Fruit fly (Drosophila melanogaster) whole organism, embryonic: Measurements from ENCODE around the gene CycC.

Experiments
- Atf3 ChIP-seq: fragments of 200-800 bp; sonication (Bioruptor generic); optimal IDR thresholded peaks from 3 replicates; lab custom pipeline; 2016; ENCODE audit warnings: missing biosample characterization, missing genetic modification characterization
- Awh ChIP-seq: fragments of 200-800 bp; sonication (Bioruptor generic); IDR thresholded peaks from 2 replicates; pipeline ENCODE4, ENCODE4 v1.3.6; 2022; ENCODE audit warnings: missing biosample characterization, missing genetic modification characterization
- C15 ChIP-seq: fragments of 200-800 bp; sonication (Bioruptor generic); IDR thresholded peaks from 3 replicates; pipeline ENCODE4 v1.3.6; 2022; ENCODE audit warnings: missing biosample characterization, missing genetic modification characterization
- CG11398 ChIP-seq: fragments of 200-800 bp; sonication (Bioruptor generic); optimal IDR thresholded peaks from 2 replicates; lab custom pipeline; 2016; ENCODE audit warnings: missing biosample characterization, missing genetic modification characterization
- CG11504 ChIP-seq: fragments of 200-800 bp; sonication (Bioruptor generic); optimal IDR thresholded peaks from 3 replicates; lab custom pipeline; 2019; ENCODE audit warnings: missing biosample characterization, mild to moderate bottlenecking, missing genetic modification characterization, moderate library complexity
- CG14965 ChIP-seq: fragments of 200-800 bp; sonication (Bioruptor generic); optimal IDR thresholded peaks from 2 replicates; lab custom pipeline; 2016; ENCODE audit warnings: missing biosample characterization, missing genetic modification characterization, borderline replicate concordance
- CG15696 ChIP-seq: fragments of 200-800 bp; sonication (Bioruptor generic); optimal IDR thresholded peaks from 2 replicates; lab custom pipeline; 2019; ENCODE audit warnings: missing biosample characterization, mild to moderate bottlenecking, missing genetic modification characterization, moderate library complexity
- CG1602 ChIP-seq: fragments of 200-800 bp; sonication (Bioruptor generic); optimal IDR thresholded peaks from 3 replicates; lab custom pipeline; 2016; ENCODE audit warnings: missing biosample characterization, missing genetic modification characterization
- CG16779 ChIP-seq: fragments of 200-800 bp; sonication (Bioruptor generic); IDR thresholded peaks from 2 replicates; pipeline ENCODE4 v1.3.6; 2022; ENCODE audit warnings: missing biosample characterization, missing genetic modification characterization
- CG17361 ChIP-seq: fragments of 200-800 bp; sonication (Bioruptor generic); IDR thresholded peaks from 3 replicates; pipeline ENCODE4 v1.3.6; 2022; ENCODE audit warnings: missing biosample characterization, missing genetic modification characterization
- CG17612 ChIP-seq: fragments of 200-800 bp; sonication (Bioruptor generic); IDR thresholded peaks from 2 replicates; pipeline ENCODE4 v1.3.6; 2022; ENCODE audit warnings: missing biosample characterization, missing genetic modification characterization
- CG18619 ChIP-seq: fragments of 200-800 bp; sonication (Bioruptor generic); optimal IDR thresholded peaks from 3 replicates; lab custom pipeline; 2017; ENCODE audit warnings: missing biosample characterization, mild to moderate bottlenecking, missing genetic modification characterization
- CG2678 ChIP-seq: fragments of 200-800 bp; sonication (Bioruptor generic); optimal IDR thresholded peaks from 3 replicates; lab custom pipeline; 2019; ENCODE audit warnings: missing biosample characterization, mild to moderate bottlenecking, missing genetic modification characterization, moderate library complexity
- CG2889 ChIP-seq: fragments of 200-800 bp; sonication (Bioruptor generic); IDR thresholded peaks from 3 replicates; pipeline ENCODE4 v1.3.6; 2022; ENCODE audit warnings: missing biosample characterization, missing genetic modification characterization
- CG30020 ChIP-seq: fragments of 200-800 bp; optimal IDR thresholded peaks from 2 replicates; lab custom pipeline; 2019; ENCODE audit warnings: missing biosample characterization, mild to moderate bottlenecking, missing genetic modification characterization, moderate library complexity
- CG30403 ChIP-seq: fragments of 200-800 bp; sonication (Bioruptor generic); optimal IDR thresholded peaks from 3 replicates; lab custom pipeline; 2016; ENCODE audit warnings: missing biosample characterization, missing genetic modification characterization
- CG4730 ChIP-seq: fragments of 200-800 bp; sonication (Bioruptor generic); IDR thresholded peaks from 2 replicates; pipeline ENCODE4 v1.3.6; 2022; ENCODE audit warnings: missing biosample characterization, missing genetic modification characterization
- CG4854 ChIP-seq: fragments of 200-800 bp; sonication (Bioruptor generic); optimal IDR thresholded peaks from 2 replicates; lab custom pipeline; 2016; ENCODE audit warnings: missing biosample characterization, missing genetic modification characterization, inconsistent platforms
- CG5245 ChIP-seq: fragments of 200-800 bp; sonication (Bioruptor generic); optimal IDR thresholded peaks from 3 replicates; lab custom pipeline; 2016; ENCODE audit warnings: missing biosample characterization, missing genetic modification characterization
- CG9797 ChIP-seq: fragments of 200-800 bp; sonication (Bioruptor generic); optimal IDR thresholded peaks from 3 replicates; lab custom pipeline; 2018; ENCODE audit warnings: missing biosample characterization, mild to moderate bottlenecking, missing genetic modification characterization
- CG9876 ChIP-seq: fragments of 200-800 bp; sonication (Bioruptor generic); optimal IDR thresholded peaks from 2 replicates; lab custom pipeline; 2016; ENCODE audit warnings: missing biosample characterization, missing genetic modification characterization
- CoRest ChIP-seq: fragments of 200-800 bp; sonication (Bioruptor generic); optimal IDR thresholded peaks from 3 replicates; lab custom pipeline; 2018; ENCODE audit warnings: missing biosample characterization, mild to moderate bottlenecking, missing genetic modification characterization, moderate library complexity
- D19B ChIP-seq: fragments of 200-800 bp; sonication (Bioruptor generic); optimal IDR thresholded peaks from 2 replicates; lab custom pipeline; 2017; ENCODE audit warnings: missing biosample characterization, mild to moderate bottlenecking, missing genetic modification characterization
- Dek ChIP-seq: fragments of 200-800 bp; sonication (Bioruptor generic); optimal IDR thresholded peaks from 3 replicates; lab custom pipeline; 2019; ENCODE audit warnings: missing biosample characterization, mild to moderate bottlenecking, missing genetic modification characterization, moderate library complexity
- E2f2 ChIP-seq: fragments of 200-800 bp; sonication (Bioruptor generic); IDR thresholded peaks from 2 replicates; pipeline ENCODE4 v1.3.6; 2022; ENCODE audit warnings: missing biosample characterization, missing genetic modification characterization
- GATAe ChIP-seq: fragments of 200-800 bp; sonication (Bioruptor generic); conservative IDR thresholded peaks from 2 replicates; pipeline ENCODE4 v1.3.6; 2022; ENCODE audit warnings: missing biosample characterization, missing genetic modification characterization
- HLHmδ ChIP-seq: fragments of 200-800 bp; sonication (Bioruptor generic); optimal IDR thresholded peaks from 2 replicates; lab custom pipeline; 2018; ENCODE audit warnings: missing biosample characterization, mild to moderate bottlenecking, missing genetic modification characterization, moderate library complexity
- Kr ChIP-seq: fragments of 200-800 bp; sonication (Bioruptor generic); optimal IDR thresholded peaks from 2 replicates; lab custom pipeline; 2017; ENCODE audit warnings: missing biosample characterization, mild to moderate bottlenecking, missing genetic modification characterization
- NC2α ChIP-seq: fragments of 200-800 bp; sonication (Bioruptor generic); optimal IDR thresholded peaks from 2 replicates; lab custom pipeline; 2016; ENCODE audit warnings: missing biosample characterization, missing genetic modification characterization
- Nf-YB ChIP-seq: fragments of 200-800 bp; sonication (Bioruptor generic); optimal IDR thresholded peaks from 3 replicates; lab custom pipeline; 2019; ENCODE audit warnings: missing biosample characterization, mild to moderate bottlenecking, missing genetic modification characterization, moderate library complexity
- NfI ChIP-seq: fragments of 200-800 bp; sonication (Bioruptor generic); optimal IDR thresholded peaks from 3 replicates; lab custom pipeline; 2018; ENCODE audit warnings: missing biosample characterization, mild to moderate bottlenecking, missing genetic modification characterization, moderate library complexity
- bbx ChIP-seq: fragments of 200-800 bp; sonication (Bioruptor generic); IDR thresholded peaks from 2 replicates; pipeline ENCODE4 v1.3.6; 2022; ENCODE audit warnings: missing biosample characterization, missing genetic modification characterization; ENCODE audit not compliant: partially characterized antibody
- btn ChIP-seq: fragments of 200-800 bp; sonication (Bioruptor generic); optimal IDR thresholded peaks from 2 replicates; lab custom pipeline; 2016; ENCODE audit warnings: missing biosample characterization, missing genetic modification characterization
- cas ChIP-seq: fragments of 200-800 bp; sonication (Bioruptor generic); IDR thresholded peaks from 2 replicates; pipeline ENCODE4 v1.3.6; 2022; ENCODE audit warnings: missing biosample characterization, missing genetic modification characterization
- chif ChIP-seq, 2 experiments: fragments of 200-800 bp; sonication (Bioruptor generic); optimal IDR thresholded peaks; 3 replicates each; lab custom pipeline; 2016; ENCODE audit warnings: missing biosample characterization in 2 of 2, missing genetic modification characterization in 2 of 2
- dati ChIP-seq: fragments of 200-800 bp; sonication (Bioruptor generic); IDR thresholded peaks from 2 replicates; pipeline ENCODE4 v1.3.6; 2022; ENCODE audit warnings: missing biosample characterization, missing genetic modification characterization
- dm ChIP-seq: fragments of 200-800 bp; sonication (Bioruptor generic); optimal IDR thresholded peaks from 3 replicates; lab custom pipeline; 2016; ENCODE audit warnings: missing biosample characterization, missing genetic modification characterization
- fd3F ChIP-seq: fragments of 200-800 bp; sonication (Bioruptor generic); optimal IDR thresholded peaks from 2 replicates; lab custom pipeline; 2018; ENCODE audit warnings: missing biosample characterization, mild to moderate bottlenecking, missing genetic modification characterization, moderate library complexity
- ftz-f1 ChIP-seq: fragments of 200-800 bp; sonication (Bioruptor generic); optimal IDR thresholded peaks from 2 replicates; lab custom pipeline; 2016; ENCODE audit warnings: missing biosample characterization, missing genetic modification characterization
- hbn ChIP-seq: fragments of 200-800 bp; sonication (Bioruptor generic); IDR thresholded peaks from 2 replicates; pipeline ENCODE4 v1.3.6; 2022; ENCODE audit warnings: missing biosample characterization, missing genetic modification characterization; ENCODE audit not compliant: partially characterized antibody
- jigr1 ChIP-seq: fragments of 200-800 bp; sonication (Bioruptor generic); IDR thresholded peaks from 3 replicates; pipeline ENCODE4 v1.3.6; 2022; ENCODE audit warnings: missing biosample characterization, missing genetic modification characterization
- kah ChIP-seq: fragments of 200-800 bp; sonication (Bioruptor generic); optimal IDR thresholded peaks from 2 replicates; lab custom pipeline; 2018; ENCODE audit warnings: missing biosample characterization, mild to moderate bottlenecking, missing genetic modification characterization
- ken ChIP-seq: fragments of 200-800 bp; sonication (Bioruptor generic); IDR thresholded peaks from 3 replicates; pipeline ENCODE4 v1.3.6; 2022; ENCODE audit warnings: missing biosample characterization, missing genetic modification characterization
- nau ChIP-seq: fragments of 200-800 bp; sonication (Bioruptor generic); optimal IDR thresholded peaks from 3 replicates; lab custom pipeline; 2017; ENCODE audit warnings: missing biosample characterization, mild to moderate bottlenecking, missing genetic modification characterization, missing genetic modification reagents
- nmo ChIP-seq: fragments of 200-800 bp; sonication (Bioruptor generic); optimal IDR thresholded peaks from 2 replicates; lab custom pipeline; 2018; ENCODE audit warnings: missing biosample characterization, mild to moderate bottlenecking, missing genetic modification characterization, moderate library complexity
- onecut ChIP-seq: fragments of 200-800 bp; sonication (Bioruptor generic); IDR thresholded peaks from 2 replicates; pipeline ENCODE4 v1.3.6; 2022; ENCODE audit warnings: missing biosample characterization, missing genetic modification characterization
- pho ChIP-seq: fragments of 200-800 bp; sonication (Bioruptor generic); optimal IDR thresholded peaks from 2 replicates; lab custom pipeline; 2016; ENCODE audit warnings: missing biosample characterization, missing genetic modification characterization
- pum ChIP-seq: fragments of 200-800 bp; sonication (Bioruptor generic); optimal IDR thresholded peaks from 2 replicates; lab custom pipeline; 2016; ENCODE audit warnings: missing biosample characterization, missing genetic modification characterization
- sc ChIP-seq, 3 experiments: fragments of >200 bp in 2 of 3; fragments of 200-800 bp in 1 of 3; sonication (Bioruptor generic) in 1 of 3; optimal IDR thresholded peaks; 2 replicates in 2 of 3; 3 replicates in 1 of 3; lab custom pipeline; 2017; ENCODE audit warnings: mild to moderate bottlenecking in 1 of 3, missing biosample characterization in 1 of 3, missing genetic modification characterization in 1 of 3, missing genetic modification reagents in 1 of 3
- sens ChIP-seq: fragments of 200-800 bp; sonication (Bioruptor generic); peaks from one replicate; lab custom pipeline; 2016; ENCODE audit warnings: missing biosample characterization, missing genetic modification characterization
- sr ChIP-seq: fragments of 200-800 bp; sonication (Bioruptor generic); IDR thresholded peaks from 3 replicates; pipeline ENCODE4 v1.3.6; 2022; ENCODE audit warnings: missing biosample characterization, missing genetic modification characterization

Gene CycC

DNA sequence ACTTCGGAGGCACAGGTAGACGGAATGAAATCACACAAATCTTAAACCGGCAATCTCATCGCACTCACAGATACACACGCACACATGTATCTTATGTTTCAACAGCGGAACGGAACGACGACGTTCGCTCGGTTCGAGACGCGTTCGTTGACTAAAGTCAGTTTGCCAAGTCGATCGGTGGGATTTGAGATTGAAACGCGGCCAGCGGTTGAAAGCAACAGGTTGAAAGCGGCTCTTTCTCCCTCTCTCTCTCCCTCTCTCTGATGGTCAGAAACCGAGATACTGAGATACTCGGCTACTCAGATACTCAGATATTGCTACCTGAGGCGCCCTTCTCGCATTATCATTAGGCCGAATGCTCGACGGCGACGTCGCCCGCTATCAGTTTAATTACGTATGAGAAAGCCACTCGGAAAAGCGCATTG, 36.2 kb downstream of the CycC start (continued):
- TF ChIP-seq Awh (GFP tag; lab: Robert Waterston, UW) = peak; percentile 47; the same call in 1 of the 2 replicates
- no peak for TF ChIP-seq CG5245 (GFP tag; lab: Kevin White, UChicago)
- TF ChIP-seq CG16779 (GFP tag; lab: Robert Waterston, UW) = no peak
- TF ChIP-seq CG2678 (tag; lab: Kevin White, UChicago) = peak; percentile 41
- no peak for TF ChIP-seq CG4854
- TF ChIP-seq ftz-f1 (GFP tag; lab: Kevin White, UChicago) = no peak
- TF ChIP-seq CG15696 (tag; lab: Kevin White, UChicago) = no peak
- TF ChIP-seq Kr (GFP tag; lab: Kevin White, UChicago) = no peak
- TF ChIP-seq sc (optimal IDR thresholded peaks at IDR 0.05; lab: Kevin White, UChicago) = no peak
- TF ChIP-seq sc (GFP tag; optimal IDR thresholded peaks at IDR 0.05; lab: Kevin White, UChicago) = no peak
- TF ChIP-seq pho (GFP tag; lab: Kevin White, UChicago) = peak; percentile 24
- TF ChIP-seq CoRest (tag; lab: Kevin White, UChicago) = no peak
- TF ChIP-seq Nf-YB (GFP tag; lab: Kevin White, UChicago) = peak; percentile 34
- TF ChIP-seq cas = peak; percentile 71; the same call in 1 of the 2 replicates
- no peak for TF ChIP-seq nmo
- peak; percentile 31; the same call in 1 of the 2 replicates for TF ChIP-seq E2f2 (GFP tag; lab: Robert Waterston, UW)
- no peak for TF ChIP-seq CG14965 (GFP tag; lab: Kevin White, UChicago)
- TF ChIP-seq nau (GFP tag; lab: Kevin White, UChicago) = peak; percentile 24
- TF ChIP-seq Atf3 = no peak
- TF ChIP-seq dati (GFP tag; lab: Robert Waterston, UW) = no peak
- TF ChIP-seq jigr1 = no peak
- TF ChIP-seq bbx = no peak
- TF ChIP-seq CG9876 (GFP tag; lab: Kevin White, UChicago) = no peak
- no peak for TF ChIP-seq CG30403 (GFP tag; lab: Kevin White, UChicago)
- no peak for TF ChIP-seq dm (GFP tag; lab: Kevin White, UChicago)
- no peak for TF ChIP-seq Dek (tag; lab: Kevin White, UChicago)
- TF ChIP-seq btn (GFP tag; lab: Kevin White, UChicago) = no peak
- TF ChIP-seq GATAe (GFP tag; lab: Robert Waterston, UW) = no peak; the same call in 1 of the 2 replicates
- no peak for TF ChIP-seq CG2889 (GFP tag; lab: Robert Waterston, UW)
- 0 out of 3 replicates have a peak, but pooled peaks have one; percentile 16 for TF ChIP-seq ken (GFP tag; lab: Robert Waterston, UW)
- peak; percentile 35 for TF ChIP-seq onecut (GFP tag; lab: Robert Waterston, UW)
- no peak for TF ChIP-seq CG18619 (GFP tag; lab: Kevin White, UChicago)
- TF ChIP-seq CG17361 (GFP tag; lab: Robert Waterston, UW) = no peak
- TF ChIP-seq sr (GFP tag; lab: Robert Waterston, UW) = no peak
- no peak for TF ChIP-seq CG17612 (GFP tag; lab: Robert Waterston, UW)
- TF ChIP-seq CG4730 = no peak
- no peak for TF ChIP-seq CG30020
- TF ChIP-seq C15 (GFP tag; lab: Robert Waterston, UW) = no peak
- TF ChIP-seq hbn (GFP tag; lab: Robert Waterston, UW) = no peak
- no peak for TF ChIP-seq NC2α (GFP tag; lab: Kevin White, UChicago)
- peak; percentile 19 for TF ChIP-seq NfI
- no peak for TF ChIP-seq chif (GFP tag; optimal IDR thresholded peaks at IDR 0.05; lab: Kevin White, UChicago)
- no peak for TF ChIP-seq CG11398
- TF ChIP-seq CG1602 = no peak
- TF ChIP-seq kah (GFP tag; lab: Kevin White, UChicago) = peak; percentile 41
- peak; percentile 62 for TF ChIP-seq HLHmδ
- TF ChIP-seq sens (GFP tag; lab: Kevin White, UChicago) = peak; percentile 85
- no peak for TF ChIP-seq CG11504 (tag; lab: Kevin White, UChicago)
- no peak for TF ChIP-seq D19B (GFP tag; lab: Kevin White, UChicago)
- no peak for TF ChIP-seq pum (GFP tag; lab: Kevin White, UChicago)
- no peak for TF ChIP-seq fd3F (GFP tag; lab: Kevin White, UChicago)
- no peak for TF ChIP-seq CG9797 (GFP tag; lab: Kevin White, UChicago)
